Worm (Caenorhabditis elegans) whole organism, L3 larva: ENCODE measurements around the gene gtf-2F1.

Experiments used
- lin-15B ChIP-seq: fragments of 150-350 bp; optimal IDR thresholded peaks from 2 replicates; lab custom pipeline; 2014; ENCODE audit warnings: missing biosample characterization, missing genetic modification characterization
- nhr-12 ChIP-seq: fragments of 150-350 bp; optimal IDR thresholded peaks from 2 replicates; lab custom pipeline; 2014; ENCODE audit warnings: missing biosample characterization, missing genetic modification characterization
- unc-62 ChIP-seq: fragments of 150-350 bp; sonication (generic microtip); optimal IDR thresholded peaks from 4 replicates; lab custom pipeline; 2014; ENCODE audit warnings: missing biosample characterization, missing genetic modification reagents, missing genetic modification characterization
- zag-1 ChIP-seq: fragments of 150-350 bp; optimal IDR thresholded peaks from 2 replicates; lab custom pipeline; 2014; ENCODE audit warnings: missing biosample characterization, missing genetic modification characterization

DNA sequence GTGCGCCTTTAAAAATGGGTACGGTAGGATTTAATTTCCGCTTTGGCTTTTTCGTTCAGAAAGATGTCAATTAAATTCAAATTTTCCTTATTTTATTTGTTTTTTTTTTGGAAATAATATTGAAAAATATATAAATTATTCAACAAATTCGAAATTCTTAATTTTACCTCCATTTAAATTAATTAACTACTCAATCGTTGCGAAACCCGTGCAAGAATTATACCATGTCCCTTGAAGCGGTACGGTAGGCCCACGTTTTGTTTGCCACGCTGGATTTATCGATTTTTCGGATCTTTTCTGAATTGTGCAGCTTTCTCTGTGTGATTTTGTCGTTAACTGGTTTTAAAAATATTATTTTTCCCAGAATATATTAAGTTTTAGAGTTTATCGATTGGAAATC lies 19.0 kb downstream of the gtf-2F1 start, which contains the start of gene Y52E8A.2:
- TF ChIP-seq zag-1 (no peak), nhr-12 (tag; lab: Kevin White, UChicago) (no peak), lin-15B (tag; lab: Kevin White, UChicago) (no peak), unc-62 (no peak)
